Fruit fly (Drosophila melanogaster) whole organism, embryonic: ENCODE results near the gene caup.

Source experiments
- Blimp-1 ChIP-seq: fragments of 200-800 bp; sonication (Bioruptor generic); optimal IDR thresholded peaks from 3 replicates; lab custom pipeline; 2018; ENCODE audit warnings: missing biosample characterization, missing genetic modification characterization, mild to moderate bottlenecking, moderate library complexity, missing genetic modification reagents
- CG10267 ChIP-seq: fragments of 200-800 bp; sonication (Bioruptor generic); optimal IDR thresholded peaks from 2 replicates; lab custom pipeline; 2018; ENCODE audit warnings: missing biosample characterization, mild to moderate bottlenecking, missing genetic modification characterization, moderate library complexity
- CG11247 ChIP-seq: fragments of 200-800 bp; sonication (Bioruptor generic); IDR thresholded peaks from 2 replicates; pipeline ENCODE4 v1.3.6; 2022; ENCODE audit warnings: missing biosample characterization, missing genetic modification characterization
- CG11695 ChIP-seq: fragments of 200-800 bp; sonication (Bioruptor generic); IDR thresholded peaks from 3 replicates; pipeline ENCODE4 v1.3.6; 2022; ENCODE audit warnings: missing biosample characterization, missing genetic modification characterization
- CG13424 ChIP-seq: fragments of 200-800 bp; sonication (Bioruptor generic); optimal IDR thresholded peaks from 2 replicates; lab custom pipeline; 2019; ENCODE audit warnings: missing biosample characterization, mild to moderate bottlenecking, missing genetic modification characterization, moderate library complexity
- CG14014 ChIP-seq: fragments of 200-800 bp; sonication (Bioruptor generic); IDR thresholded peaks from 2 replicates; pipeline ENCODE4 v1.3.6; 2022; ENCODE audit warnings: missing biosample characterization, missing genetic modification characterization
- CG17612 ChIP-seq: fragments of 200-800 bp; sonication (Bioruptor generic); IDR thresholded peaks from 2 replicates; pipeline ENCODE4 v1.3.6; 2022; ENCODE audit warnings: missing biosample characterization, missing genetic modification characterization
- CG17912 ChIP-seq: fragments of 200-800 bp; sonication (Bioruptor generic); optimal IDR thresholded peaks from 2 replicates; lab custom pipeline; 2018; ENCODE audit warnings: missing biosample characterization, mild to moderate bottlenecking, missing genetic modification characterization
- CG18619 ChIP-seq: fragments of 200-800 bp; sonication (Bioruptor generic); optimal IDR thresholded peaks from 3 replicates; lab custom pipeline; 2017; ENCODE audit warnings: missing biosample characterization, mild to moderate bottlenecking, missing genetic modification characterization
- CG2678 ChIP-seq: fragments of 200-800 bp; sonication (Bioruptor generic); optimal IDR thresholded peaks from 3 replicates; lab custom pipeline; 2019; ENCODE audit warnings: missing biosample characterization, mild to moderate bottlenecking, missing genetic modification characterization, moderate library complexity
- CG2889 ChIP-seq: fragments of 200-800 bp; sonication (Bioruptor generic); IDR thresholded peaks from 3 replicates; pipeline ENCODE4 v1.3.6; 2022; ENCODE audit warnings: missing biosample characterization, missing genetic modification characterization
- CG5245 ChIP-seq: fragments of 200-800 bp; sonication (Bioruptor generic); optimal IDR thresholded peaks from 3 replicates; lab custom pipeline; 2016; ENCODE audit warnings: missing biosample characterization, missing genetic modification characterization
- CG6791 ChIP-seq: fragments of 200-800 bp; sonication (Bioruptor generic); IDR thresholded peaks from 3 replicates; pipeline ENCODE4 v1.3.6; 2022; ENCODE audit warnings: missing biosample characterization, missing genetic modification characterization; ENCODE audit not compliant: partially characterized antibody
- CG7987 ChIP-seq: fragments of 200-800 bp; sonication (Bioruptor generic); optimal IDR thresholded peaks from 2 replicates; lab custom pipeline; 2018; ENCODE audit warnings: missing biosample characterization, mild to moderate bottlenecking, missing genetic modification characterization, moderate library complexity
- CG8089 ChIP-seq: fragments of 200-800 bp; sonication (Bioruptor generic); optimal IDR thresholded peaks from 3 replicates; lab custom pipeline; 2016; ENCODE audit warnings: missing biosample characterization, missing genetic modification characterization
- CG9727 ChIP-seq: fragments of 200-800 bp; sonication (Bioruptor generic); optimal IDR thresholded peaks from 3 replicates; lab custom pipeline; 2017; ENCODE audit warnings: missing biosample characterization, mild to moderate bottlenecking, missing genetic modification characterization
- Fer2 ChIP-seq: fragments of 200-800 bp; sonication (Bioruptor generic); optimal IDR thresholded peaks from 2 replicates; lab custom pipeline; 2018; ENCODE audit warnings: missing biosample characterization, mild to moderate bottlenecking, missing genetic modification characterization, moderate library complexity
- HmgZ ChIP-seq: fragments of 200-800 bp; sonication (Bioruptor generic); optimal IDR thresholded peaks from 2 replicates; lab custom pipeline; 2018; ENCODE audit warnings: missing biosample characterization, mild to moderate bottlenecking, missing genetic modification characterization
- Hmr ChIP-seq: fragments of 200-800 bp; sonication (Bioruptor generic); optimal IDR thresholded peaks from 3 replicates; lab custom pipeline; 2017; ENCODE audit warnings: mild to moderate bottlenecking, missing biosample characterization, missing genetic modification reagents, missing genetic modification characterization
- Myb ChIP-seq: fragments of 200-800 bp; sonication (Bioruptor generic); optimal IDR thresholded peaks from 2 replicates; lab custom pipeline; 2016; ENCODE audit warnings: missing biosample characterization, missing genetic modification characterization
- NC2β ChIP-seq: fragments of 200-800 bp; sonication (Bioruptor generic); optimal IDR thresholded peaks from 2 replicates; lab custom pipeline; 2016; ENCODE audit warnings: missing biosample characterization, missing genetic modification characterization
- Six4 ChIP-seq: fragments of 200-800 bp; sonication (Bioruptor generic); optimal IDR thresholded peaks from 2 replicates; lab custom pipeline; 2016; ENCODE audit warnings: missing biosample characterization, missing genetic modification characterization
- Sry-β ChIP-seq: fragments of 200-800 bp; sonication (Bioruptor generic); optimal IDR thresholded peaks from 2 replicates; lab custom pipeline; 2018; ENCODE audit warnings: missing biosample characterization, mild to moderate bottlenecking, missing genetic modification characterization, moderate library complexity
- ac ChIP-seq: fragments of 200-800 bp; sonication (Bioruptor generic); optimal IDR thresholded peaks from 3 replicates; lab custom pipeline; 2017; ENCODE audit warnings: missing biosample characterization, mild to moderate bottlenecking, missing genetic modification characterization
- ap ChIP-seq: fragments of 200-800 bp; sonication (Bioruptor generic); IDR thresholded peaks from 2 replicates; pipeline ENCODE4 v1.3.6; 2022; ENCODE audit warnings: missing biosample characterization, missing genetic modification characterization
- cg ChIP-seq: fragments of 200-800 bp; sonication (Bioruptor generic); optimal IDR thresholded peaks from 3 replicates; lab custom pipeline; 2019; ENCODE audit warnings: missing biosample characterization, mild to moderate bottlenecking, missing genetic modification characterization, moderate library complexity
- chm ChIP-seq: fragments of 200-800 bp; sonication (Bioruptor generic); IDR thresholded peaks from 2 replicates; pipeline ENCODE4 v1.3.6; 2022; ENCODE audit warnings: missing biosample characterization, missing genetic modification characterization
- ci ChIP-seq: fragments of 200-800 bp; sonication (Bioruptor generic); IDR thresholded peaks from 3 replicates; pipeline ENCODE4 v1.3.6; 2022; ENCODE audit warnings: missing biosample characterization, missing genetic modification characterization
- crol ChIP-seq: fragments of 200-800 bp; sonication (Bioruptor generic); IDR thresholded peaks from 2 replicates; pipeline ENCODE4 v1.3.6; 2022; ENCODE audit warnings: missing biosample characterization, missing genetic modification characterization
- dmrt11E ChIP-seq: fragments of 200-800 bp; sonication (Bioruptor generic); optimal IDR thresholded peaks from 3 replicates; lab custom pipeline; 2018; ENCODE audit warnings: missing biosample characterization, mild to moderate bottlenecking, missing genetic modification characterization, moderate library complexity
- fd64A ChIP-seq: fragments of 200-800 bp; sonication (Bioruptor generic); optimal IDR thresholded peaks from 3 replicates; lab custom pipeline; 2018; ENCODE audit warnings: missing biosample characterization, mild to moderate bottlenecking, missing genetic modification characterization
- gce ChIP-seq: fragments of 200-800 bp; sonication (Bioruptor generic); IDR thresholded peaks from 3 replicates; pipeline ENCODE4 v1.3.6; 2022; ENCODE audit warnings: missing biosample characterization, missing genetic modification characterization
- jigr1 ChIP-seq: fragments of 200-800 bp; sonication (Bioruptor generic); IDR thresholded peaks from 3 replicates; pipeline ENCODE4 v1.3.6; 2022; ENCODE audit warnings: missing biosample characterization, missing genetic modification characterization
- jing ChIP-seq: fragments of 200-800 bp; sonication (Bioruptor generic); optimal IDR thresholded peaks from 2 replicates; lab custom pipeline; 2018; ENCODE audit warnings: missing biosample characterization, mild to moderate bottlenecking, missing genetic modification characterization
- knrl ChIP-seq: fragments of 200-800 bp; sonication (Bioruptor generic); IDR thresholded peaks from 3 replicates; pipeline ENCODE4 v1.3.6; 2022; ENCODE audit warnings: missing biosample characterization, missing genetic modification characterization; ENCODE audit not compliant: partially characterized antibody
- lola ChIP-seq, 3 experiments: fragments of >200 bp in 2 of 3; fragments of 200-800 bp in 1 of 3; sonication (Bioruptor generic) in 1 of 3; optimal IDR thresholded peaks; 2 replicates each; lab custom pipeline; 2017 to 2019; ENCODE audit warnings: missing biosample characterization in 3 of 3, missing genetic modification characterization in 3 of 3, mild to moderate bottlenecking in 1 of 3, moderate library complexity in 1 of 3
- mirr ChIP-seq: fragments of 200-800 bp; sonication (Bioruptor generic); optimal IDR thresholded peaks from 3 replicates; lab custom pipeline; 2018; ENCODE audit warnings: missing biosample characterization, mild to moderate bottlenecking, missing genetic modification characterization
- nau ChIP-seq: fragments of 200-800 bp; sonication (Bioruptor generic); optimal IDR thresholded peaks from 3 replicates; lab custom pipeline; 2017; ENCODE audit warnings: missing biosample characterization, mild to moderate bottlenecking, missing genetic modification characterization, missing genetic modification reagents
- oc ChIP-seq: fragments of 200-800 bp; sonication (Bioruptor generic); optimal IDR thresholded peaks from 2 replicates; lab custom pipeline; 2018; ENCODE audit warnings: missing biosample characterization, mild to moderate bottlenecking, missing genetic modification characterization, moderate library complexity
- pros ChIP-seq: fragments of 200-800 bp; sonication (Bioruptor generic); optimal IDR thresholded peaks from 3 replicates; lab custom pipeline; 2019; ENCODE audit warnings: missing biosample characterization, mild to moderate bottlenecking, missing genetic modification characterization, moderate library complexity
- sd ChIP-seq: fragments of 200-800 bp; sonication (Bioruptor generic); optimal IDR thresholded peaks from 3 replicates; lab custom pipeline; 2018; ENCODE audit warnings: missing biosample characterization, mild to moderate bottlenecking, missing genetic modification characterization, moderate library complexity
- tll ChIP-seq, 2 experiments: fragments of 200-800 bp in 1 of 2; fragments of >200 bp in 1 of 2; sonication (Bioruptor generic) in 1 of 2; optimal IDR thresholded peaks; 2 replicates each; lab custom pipeline; 2017 to 2019; ENCODE audit warnings: missing biosample characterization in 2 of 2, missing genetic modification characterization in 2 of 2, mild to moderate bottlenecking in 1 of 2, moderate library complexity in 1 of 2
- twi ChIP-seq: fragments of 200-800 bp; optimal IDR thresholded peaks from 2 replicates; lab custom pipeline; 2019; ENCODE audit warnings: missing biosample characterization, mild to moderate bottlenecking, missing genetic modification characterization, moderate library complexity

Gene caup

dm6 chr3L:12656073-12656664 is 46.7 kb downstream of the caup start (continued):
- TF ChIP-seq crol (GFP tag; lab: Robert Waterston, UW), result peak; percentile 55; the same call in 1 of the 2 replicates

- TF ChIP-seq CG17612 (no peak), CG18619 (GFP tag; lab: Kevin White, UChicago) (no peak), CG9727 (GFP tag; lab: Kevin White, UChicago) (no peak), Sry-β (GFP tag; lab: Kevin White, UChicago) (no peak), dmrt11E (tag; lab: Kevin White, UChicago) (no peak), fd64A (GFP tag; lab: Kevin White, UChicago) (no peak), Hmr (GFP tag; lab: Kevin White, UChicago) (no peak)
Observed at dm6 chr3L:12657977-12658376, 48.5 kb downstream of the caup start.

dm6 chr3L:12667534-12667933 is 58.1 kb downstream of the caup start:
- TF ChIP-seq sd (tag; lab: Kevin White, UChicago), result peak; percentile 5
- no peak for TF ChIP-seq CG2889 (GFP tag; lab: Robert Waterston, UW)
- no peak for TF ChIP-seq jigr1 (GFP tag; lab: Robert Waterston, UW)
- TF ChIP-seq oc (tag; lab: Kevin White, UChicago), result no peak
- no peak for TF ChIP-seq Fer2 (tag; lab: Kevin White, UChicago)
- TF ChIP-seq CG7987 (GFP tag; lab: Kevin White, UChicago), result no peak
- TF ChIP-seq mirr (GFP tag; lab: Kevin White, UChicago), result peak; percentile 79
- TF ChIP-seq knrl (GFP tag; lab: Robert Waterston, UW), result no peak
- peak in 1 of 2 experiments; percentile 16 for TF ChIP-seq tll (GFP tag; optimal IDR thresholded peaks at IDR 0.05; lab: Kevin White, UChicago)
- TF ChIP-seq pros, result no peak
- no peak for TF ChIP-seq gce (GFP tag; lab: Robert Waterston, UW)
- TF ChIP-seq twi, result peak; percentile 99
- peak; percentile 68 for TF ChIP-seq cg (GFP tag; lab: Kevin White, UChicago)
- TF ChIP-seq Myb (GFP tag; lab: Kevin White, UChicago), result no peak

- TF ChIP-seq ac (GFP tag; lab: Kevin White, UChicago), result peak; percentile 40
- TF ChIP-seq nau, result peak; percentile 41
- TF ChIP-seq CG14014, result 0 out of 2 replicates have a peak, but pooled peaks have one; percentile 25
- peak; percentile 48 for TF ChIP-seq CG2678 (tag; lab: Kevin White, UChicago)
- peak; percentile 39 for TF ChIP-seq Six4 (GFP tag; lab: Kevin White, UChicago)
- TF ChIP-seq lola (GFP tag; optimal IDR thresholded peaks at IDR 0.05; lab: Kevin White, UChicago), result peak in 1 of 3 experiments; percentile 25
- no peak for TF ChIP-seq NC2β (GFP tag; lab: Kevin White, UChicago)
- peak; percentile 7 for TF ChIP-seq CG13424 (tag; lab: Kevin White, UChicago)
- peak; percentile 67; the same call in 2 of the 3 replicates for TF ChIP-seq ci (GFP tag; lab: Robert Waterston, UW)
- peak; percentile 22 for TF ChIP-seq CG8089 (GFP tag; lab: Kevin White, UChicago)
- TF ChIP-seq CG9727 (GFP tag; lab: Kevin White, UChicago), result peak; percentile 66
- 0 out of 3 replicates have a peak, but pooled peaks have one; percentile 15 for TF ChIP-seq CG6791 (GFP tag; lab: Robert Waterston, UW)
- TF ChIP-seq ap, result peak; percentile 11; the same call in 1 of the 2 replicates
- TF ChIP-seq HmgZ (tag; lab: Kevin White, UChicago), result no peak
- peak; percentile 15 for TF ChIP-seq jing (GFP tag; lab: Kevin White, UChicago)
- TF ChIP-seq Blimp-1, result peak; percentile 48
- TF ChIP-seq CG17912, result peak; percentile 61
- peak; percentile 40 for TF ChIP-seq CG10267 (tag; lab: Kevin White, UChicago)
- TF ChIP-seq CG5245 (GFP tag; lab: Kevin White, UChicago), result peak; percentile 18
- peak; percentile 17; the same call in 1 of the 2 replicates for TF ChIP-seq chm (GFP tag; lab: Robert Waterston, UW)
- 0 out of 2 replicates have a peak, but pooled peaks have one; percentile 31 for TF ChIP-seq CG11247 (GFP tag; lab: Robert Waterston, UW)
- TF ChIP-seq CG11695 (GFP tag; lab: Robert Waterston, UW), result 0 out of 3 replicates have a peak, but pooled peaks have one; percentile 20
Observed at dm6 chr3L:12667998-12668616, 58.7 kb downstream of the caup start.
